Worm (Caenorhabditis elegans): ENCODE results near the gene dsh-1.

The dsh-1 gene

DNA sequence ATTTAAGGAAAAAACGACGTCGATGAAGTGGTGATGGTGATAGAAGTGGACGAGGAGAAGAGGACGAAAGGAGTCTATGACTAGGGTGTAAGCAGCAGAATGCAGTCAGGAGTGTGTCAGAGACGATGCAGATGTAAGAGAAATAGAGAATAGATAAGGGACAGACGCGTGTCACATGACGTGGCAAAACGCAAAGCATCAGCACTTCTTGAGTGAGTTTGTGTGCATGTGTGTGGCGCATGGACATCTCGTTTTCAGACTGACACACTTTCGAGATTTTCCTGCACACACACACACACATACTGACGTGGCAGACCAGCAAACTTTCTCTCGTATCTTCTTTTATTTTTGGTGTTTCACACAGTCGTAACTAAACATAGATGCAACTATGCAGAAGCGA is 42.7 kb downstream of the dsh-1 start (continued):
- no peak for TF ChIP-seq snpc-4 (tag; optimal IDR thresholded peaks at IDR 0.05)
- TF ChIP-seq lin-1 (GFP tag; IDR thresholded peaks at IDR 0.05) = peak; percentile 71; the same call in 1 of the 2 replicates
- TF ChIP-seq Y105C5A.15 (GFP tag; IDR thresholded peaks at IDR 0.05) = no peak
- TF ChIP-seq tra-1 (GFP tag; IDR thresholded peaks at IDR 0.05) = peak; percentile 83
- TF ChIP-seq ceh-28 (tag; optimal IDR thresholded peaks at IDR 0.05) = no peak
- no peak for TF ChIP-seq lin-15B (tag; optimal IDR thresholded peaks at IDR 0.05)
- peak in 1 of 2 experiments; percentile 65 for TF ChIP-seq daf-16 (GFP tag; optimal IDR thresholded peaks at IDR 0.05)
- TF ChIP-seq daf-16 (tag; optimal IDR thresholded peaks at IDR 0.05) = peak; percentile 87
- TF ChIP-seq php-3 (GFP tag; IDR thresholded peaks at IDR 0.05) = peak; percentile 27; the same call in 1 of the 2 replicates
- no peak for TF ChIP-seq daf-19 (GFP tag; conservative IDR thresholded peaks at IDR 0.05)
- no peak for TF ChIP-seq F49E8.2 (tag; optimal IDR thresholded peaks at IDR 0.05; ENCODE audit: borderline replicate concordance)
- no peak for TF ChIP-seq zfp-2 (tag; optimal IDR thresholded peaks at IDR 0.05)
- no peak for TF ChIP-seq dmd-8 (GFP tag; IDR thresholded peaks at IDR 0.05)
- peak; percentile 62 for TF ChIP-seq spr-1 (tag; optimal IDR thresholded peaks at IDR 0.05)
- TF ChIP-seq dpl-1 (GFP tag; optimal IDR thresholded peaks at IDR 0.05) = no peak
- TF ChIP-seq mdl-1 (tag; optimal IDR thresholded peaks at IDR 0.05) = peak; percentile 53 to 79
- TF ChIP-seq R02D3.7 (tag; optimal IDR thresholded peaks at IDR 0.05) = no peak
- TF ChIP-seq ZK546.5 (tag; optimal IDR thresholded peaks at IDR 0.05) = no peak
- peak; percentile 28 for TF ChIP-seq gei-8 (GFP tag; optimal IDR thresholded peaks at IDR 0.05)
- peak; percentile 49 for TF ChIP-seq nhr-25 (tag; optimal IDR thresholded peaks at IDR 0.05; ENCODE audit: borderline replicate concordance, insufficient read depth)
- no peak for TF ChIP-seq daf-12 (tag; optimal IDR thresholded peaks at IDR 0.05)
- no peak for TF ChIP-seq snpc-1.2 (GFP tag; IDR thresholded peaks at IDR 0.05)
- no peak for TF ChIP-seq nhr-111 (GFP tag; optimal IDR thresholded peaks at IDR 0.05)
- TF ChIP-seq unc-130 (GFP tag; optimal IDR thresholded peaks at IDR 0.05) = no peak
- TF ChIP-seq F37D6.2 (tag; optimal IDR thresholded peaks at IDR 0.05) = peak; percentile 2
- peak; percentile 58 for TF ChIP-seq nhr-11 (tag; optimal IDR thresholded peaks at IDR 0.05)
- 0 out of 2 replicates have a peak, but pooled peaks have one; percentile 34 for TF ChIP-seq zfp-3 (GFP tag; conservative IDR thresholded peaks at IDR 0.05)
- no peak for TF ChIP-seq egl-27 (tag; optimal IDR thresholded peaks at IDR 0.05)
- TF ChIP-seq nhr-10 (tag; optimal IDR thresholded peaks at IDR 0.05) = peak; percentile 20
- peak; percentile 15; the same call in 1 of the 2 replicates for TF ChIP-seq ctbp-1 (GFP tag; IDR thresholded peaks at IDR 0.05)

DNA sequence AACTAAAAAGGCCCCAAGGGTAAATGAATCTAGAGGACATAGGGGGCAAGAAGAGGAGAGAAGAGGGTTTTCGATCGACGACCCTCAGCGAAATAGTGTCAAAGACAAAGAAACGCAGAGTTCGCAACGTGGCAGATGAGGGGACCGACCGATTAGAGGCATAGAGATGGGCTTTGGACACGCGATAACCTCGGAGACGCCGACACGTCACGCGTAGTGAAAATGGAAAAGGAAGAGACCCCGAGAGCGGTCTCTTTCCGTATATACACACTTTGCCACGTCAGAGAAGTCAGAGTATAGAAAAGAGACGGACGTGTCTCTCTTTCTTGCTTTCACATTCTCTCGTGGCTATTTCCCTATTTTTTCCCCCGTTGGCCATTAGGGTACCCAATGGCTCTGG is 43.7 kb downstream of the dsh-1 start:
- TF ChIP-seq daf-8 (GFP tag; IDR thresholded peaks at IDR 0.05) = no peak
- TF ChIP-seq dpl-1 (GFP tag; optimal IDR thresholded peaks at IDR 0.05) = peak; percentile 31
- peak; percentile 94 for TF ChIP-seq hlh-30 (tag; optimal IDR thresholded peaks at IDR 0.05; ENCODE audit: insufficient read depth)
- no peak for TF ChIP-seq aly-2 (tag; optimal IDR thresholded peaks at IDR 0.05)
- no peak for TF ChIP-seq ztf-11 (tag; optimal IDR thresholded peaks at IDR 0.05)
- no peak for TF ChIP-seq F49E8.2 (tag; optimal IDR thresholded peaks at IDR 0.05; ENCODE audit: borderline replicate concordance)
- TF ChIP-seq mxl-3 (GFP tag; optimal IDR thresholded peaks at IDR 0.05) = peak; percentile 89
- peak; percentile 75 for TF ChIP-seq nhr-11 (tag; optimal IDR thresholded peaks at IDR 0.05)
- TF ChIP-seq madf-9 (GFP tag; conservative IDR thresholded peaks at IDR 0.05) = no peak
- no peak for TF ChIP-seq saeg-2 (GFP tag; IDR thresholded peaks at IDR 0.05)
- TF ChIP-seq sdz-12 (GFP tag; optimal IDR thresholded peaks at IDR 0.05) = no peak
- TF ChIP-seq nhr-25 (tag; optimal IDR thresholded peaks at IDR 0.05; ENCODE audit: borderline replicate concordance, insufficient read depth) = peak; percentile 70
- 0 out of 2 replicates have a peak, but pooled peaks have one; percentile 47 for TF ChIP-seq zfp-3 (GFP tag; conservative IDR thresholded peaks at IDR 0.05)
- no peak for TF ChIP-seq lin-15B (tag; optimal IDR thresholded peaks at IDR 0.05)
- peak in 1 of 2 experiments; percentile 48 for TF ChIP-seq unc-62 (GFP tag; optimal IDR thresholded peaks at IDR 0.05 in 1 of 2)
- TF ChIP-seq unc-62 (tag; optimal IDR thresholded peaks at IDR 0.05) = no peak
- TF ChIP-seq lin-38 (GFP tag; IDR thresholded peaks at IDR 0.05) = peak; percentile 48
- no peak for TF ChIP-seq dmd-9 (GFP tag; IDR thresholded peaks at IDR 0.05)
- no peak for TF ChIP-seq F10B5.3 (tag; optimal IDR thresholded peaks at IDR 0.05)
- peak; percentile 46 for TF ChIP-seq nhr-28 (tag; optimal IDR thresholded peaks at IDR 0.05)
- peak; percentile 85 for TF ChIP-seq hlh-11 (tag; optimal IDR thresholded peaks at IDR 0.05)
- no peak for TF ChIP-seq Y75B8A.6 (GFP tag; IDR thresholded peaks at IDR 0.05)
- peak in 1 of 2 experiments; percentile 58 for TF ChIP-seq hif-1 (tag; optimal IDR thresholded peaks at IDR 0.05)
- TF ChIP-seq unc-39 (tag; optimal IDR thresholded peaks at IDR 0.05) = no peak
- TF ChIP-seq mdt-29 (GFP tag; IDR thresholded peaks at IDR 0.05) = no peak
- TF ChIP-seq skn-1 (tag; optimal IDR thresholded peaks at IDR 0.05) = no peak
- TF ChIP-seq set-16 (GFP tag; IDR thresholded peaks at IDR 0.05) = peak; percentile 59; the same call in 1 of the 2 replicates
- TF ChIP-seq zfp-2 (tag; optimal IDR thresholded peaks at IDR 0.05) = peak; percentile 19

Data from whole organism, L4 larva.